Fruit fly (Drosophila melanogaster) whole organism, embryonic: Measurements from ENCODE around the gene cv-c.

ENCODE experiments used
- B-H2 ChIP-seq: fragments of 200-800 bp; sonication (Bioruptor generic); optimal IDR thresholded peaks from 2 replicates; lab custom pipeline; 2018; ENCODE audit warnings: missing biosample characterization, mild to moderate bottlenecking, missing genetic modification characterization
- CG10147 ChIP-seq: fragments of 200-800 bp; sonication (Bioruptor generic); optimal IDR thresholded peaks from 2 replicates; lab custom pipeline; 2019; ENCODE audit warnings: missing biosample characterization, mild to moderate bottlenecking, missing genetic modification characterization, moderate library complexity
- CG10565 ChIP-seq: fragments of 200-800 bp; sonication (Bioruptor generic); optimal IDR thresholded peaks from 3 replicates; lab custom pipeline; 2016; ENCODE audit warnings: missing biosample characterization, mild to moderate bottlenecking, missing genetic modification characterization
- CG11695 ChIP-seq: fragments of 200-800 bp; sonication (Bioruptor generic); IDR thresholded peaks from 3 replicates; pipeline ENCODE4 v1.3.6; 2022; ENCODE audit warnings: missing biosample characterization, missing genetic modification characterization
- CG12942 ChIP-seq: fragments of 200-800 bp; sonication (Bioruptor generic); optimal IDR thresholded peaks from 3 replicates; lab custom pipeline; 2016; ENCODE audit warnings: missing biosample characterization, missing genetic modification characterization
- CG13624 ChIP-seq: fragments of 200-800 bp; sonication (Bioruptor generic); optimal IDR thresholded peaks from 2 replicates; lab custom pipeline; 2016; ENCODE audit warnings: missing biosample characterization, missing genetic modification characterization
- CG1529 ChIP-seq: fragments of 200-800 bp; sonication (Bioruptor generic); optimal IDR thresholded peaks from 3 replicates; lab custom pipeline; 2018; ENCODE audit warnings: missing biosample characterization, missing genetic modification characterization
- CG15514 ChIP-seq: fragments of 200-800 bp; sonication (Bioruptor generic); optimal IDR thresholded peaks from 3 replicates; lab custom pipeline; 2017; ENCODE audit warnings: missing biosample characterization, missing genetic modification characterization, mild to moderate bottlenecking, moderate library complexity, missing genetic modification reagents
- CG2202 ChIP-seq: fragments of 200-800 bp; sonication (Bioruptor generic); optimal IDR thresholded peaks from 2 replicates; lab custom pipeline; 2018; ENCODE audit warnings: missing biosample characterization, mild to moderate bottlenecking, missing genetic modification characterization
- CG3065 ChIP-seq: fragments of 200-800 bp; sonication (Bioruptor generic); optimal IDR thresholded peaks from 2 replicates; lab custom pipeline; 2016; ENCODE audit warnings: missing biosample characterization, missing genetic modification characterization
- CG33557 ChIP-seq: fragments of 200-800 bp; sonication (Bioruptor generic); optimal IDR thresholded peaks from 2 replicates; lab custom pipeline; 2019; ENCODE audit warnings: missing biosample characterization, mild to moderate bottlenecking, missing genetic modification characterization, moderate library complexity
- CG5245 ChIP-seq: fragments of 200-800 bp; sonication (Bioruptor generic); optimal IDR thresholded peaks from 3 replicates; lab custom pipeline; 2016; ENCODE audit warnings: missing biosample characterization, missing genetic modification characterization
- CG7963 ChIP-seq: fragments of 200-800 bp; sonication (Bioruptor generic); IDR thresholded peaks from 3 replicates; pipeline ENCODE4 v1.3.6; 2022; ENCODE audit warnings: missing biosample characterization, missing genetic modification characterization; ENCODE audit not compliant: partially characterized antibody
- CG8290 ChIP-seq, 3 experiments: fragments of 200-800 bp; sonication (Bioruptor generic); optimal IDR thresholded peaks; 2 replicates each; lab custom pipeline; 2016 to 2019; ENCODE audit warnings: missing biosample characterization in 3 of 3, missing genetic modification characterization in 3 of 3, mild to moderate bottlenecking in 2 of 3, moderate library complexity in 1 of 3
- CG8944 ChIP-seq: fragments of 200-800 bp; sonication (Bioruptor generic); optimal IDR thresholded peaks from 3 replicates; lab custom pipeline; 2016; ENCODE audit warnings: missing biosample characterization, missing genetic modification characterization
- CG9727 ChIP-seq: fragments of 200-800 bp; sonication (Bioruptor generic); optimal IDR thresholded peaks from 3 replicates; lab custom pipeline; 2017; ENCODE audit warnings: missing biosample characterization, mild to moderate bottlenecking, missing genetic modification characterization
- CG9797 ChIP-seq: fragments of 200-800 bp; sonication (Bioruptor generic); optimal IDR thresholded peaks from 3 replicates; lab custom pipeline; 2018; ENCODE audit warnings: missing biosample characterization, mild to moderate bottlenecking, missing genetic modification characterization
- CHES-1-like ChIP-seq: fragments of 200-800 bp; sonication (Bioruptor generic); optimal IDR thresholded peaks from 2 replicates; lab custom pipeline; 2016; ENCODE audit warnings: missing biosample characterization, missing genetic modification characterization
- Camta ChIP-seq: fragments of 200-800 bp; sonication (Bioruptor generic); optimal IDR thresholded peaks from 2 replicates; lab custom pipeline; 2016; ENCODE audit warnings: missing biosample characterization, missing genetic modification characterization
- Dbx ChIP-seq: fragments of 200-800 bp; sonication (Bioruptor generic); IDR thresholded peaks from 3 replicates; pipeline ENCODE4 v1.3.6; 2022; ENCODE audit warnings: missing biosample characterization, missing genetic modification characterization
- Dfd ChIP-seq, 2 experiments: fragments of >200 bp; optimal IDR thresholded peaks; 2 replicates each; lab custom pipeline; 2017; ENCODE audit warnings: missing biosample characterization in 2 of 2, missing genetic modification characterization in 2 of 2
- Doc2 ChIP-seq: fragments of 200-800 bp; sonication (Bioruptor generic); IDR thresholded peaks from 2 replicates; pipeline ENCODE4 v1.3.6; 2022; ENCODE audit warnings: missing biosample characterization, missing genetic modification characterization
- Dp ChIP-seq: fragments of 200-800 bp; sonication (Bioruptor generic); optimal IDR thresholded peaks from 2 replicates; lab custom pipeline; 2018; ENCODE audit warnings: missing biosample characterization, mild to moderate bottlenecking, missing genetic modification characterization, moderate library complexity
- E2f1 ChIP-seq: fragments of 200-800 bp; sonication (Bioruptor generic); IDR thresholded peaks from 2 replicates; pipeline ENCODE4 v1.3.6; 2022; ENCODE audit warnings: missing biosample characterization, missing genetic modification characterization
- HLH54F ChIP-seq: fragments of 200-800 bp; sonication (Bioruptor generic); optimal IDR thresholded peaks from 3 replicates; lab custom pipeline; 2016; ENCODE audit warnings: missing biosample characterization, missing genetic modification characterization
- Hey ChIP-seq: fragments of 200-800 bp; sonication (Bioruptor generic); optimal IDR thresholded peaks from 3 replicates; lab custom pipeline; 2018; ENCODE audit warnings: missing biosample characterization, mild to moderate bottlenecking, missing genetic modification characterization
- HmgD ChIP-seq: fragments of 200-800 bp; sonication (Bioruptor generic); optimal IDR thresholded peaks from 3 replicates; lab custom pipeline; 2016; ENCODE audit warnings: missing biosample characterization, missing genetic modification characterization
- NFAT ChIP-seq: fragments of 200-800 bp; sonication (Bioruptor generic); IDR thresholded peaks from 2 replicates; pipeline ENCODE4 v1.3.6; 2022; ENCODE audit warnings: missing biosample characterization, missing genetic modification characterization
- NK7.1 ChIP-seq: fragments of 200-800 bp; sonication (Bioruptor generic); optimal IDR thresholded peaks from 3 replicates; lab custom pipeline; 2016; ENCODE audit warnings: missing biosample characterization, missing genetic modification characterization
- Rfx ChIP-seq: fragments of 200-800 bp; sonication (Bioruptor generic); IDR thresholded peaks from 2 replicates; pipeline ENCODE4 v1.3.6; 2022; ENCODE audit warnings: missing biosample characterization, missing genetic modification characterization
- Spps ChIP-seq: fragments of 200-800 bp; sonication (Bioruptor generic); optimal IDR thresholded peaks from 2 replicates; lab custom pipeline; 2018; ENCODE audit warnings: missing biosample characterization, mild to moderate bottlenecking, missing genetic modification characterization
- Taf1 ChIP-seq: fragments of 200-800 bp; sonication (Bioruptor generic); IDR thresholded peaks from 2 replicates; pipeline ENCODE4 v1.3.6; 2022; ENCODE audit warnings: missing biosample characterization, missing genetic modification characterization
- Xbp1 ChIP-seq: fragments of 200-800 bp; sonication (Bioruptor generic); optimal IDR thresholded peaks from 3 replicates; lab custom pipeline; 2016; ENCODE audit warnings: missing biosample characterization, mild to moderate bottlenecking, missing genetic modification characterization
- YL-1 ChIP-seq: fragments of 200-800 bp; sonication (Bioruptor generic); optimal IDR thresholded peaks from 3 replicates; lab custom pipeline; 2017; ENCODE audit warnings: missing biosample characterization, mild to moderate bottlenecking, missing genetic modification characterization
- al ChIP-seq: fragments of 200-800 bp; sonication (Bioruptor generic); IDR thresholded peaks from 2 replicates; pipeline ENCODE4 v1.3.6; 2022; ENCODE audit warnings: missing biosample characterization, missing genetic modification characterization
- ash1 ChIP-seq: fragments of 200-800 bp; sonication (Bioruptor generic); optimal IDR thresholded peaks from 2 replicates; lab custom pipeline; 2018; ENCODE audit warnings: missing biosample characterization, mild to moderate bottlenecking, missing genetic modification characterization
- btn ChIP-seq: fragments of 200-800 bp; sonication (Bioruptor generic); optimal IDR thresholded peaks from 2 replicates; lab custom pipeline; 2016; ENCODE audit warnings: missing biosample characterization, missing genetic modification characterization
- cwo ChIP-seq: fragments of 200-800 bp; sonication (Bioruptor generic); optimal IDR thresholded peaks from 3 replicates; lab custom pipeline; 2017; ENCODE audit warnings: missing biosample characterization, missing genetic modification characterization, mild to moderate bottlenecking, moderate library complexity, missing genetic modification reagents
- fu2 ChIP-seq: fragments of 200-800 bp; sonication (Bioruptor generic); optimal IDR thresholded peaks from 2 replicates; lab custom pipeline; 2016; ENCODE audit warnings: missing biosample characterization, missing genetic modification characterization
- gcm2 ChIP-seq: fragments of 200-800 bp; sonication (Bioruptor generic); optimal IDR thresholded peaks from 2 replicates; lab custom pipeline; 2016; ENCODE audit warnings: missing biosample characterization, missing genetic modification characterization
- grn ChIP-seq: fragments of 200-800 bp; sonication (Bioruptor generic); optimal IDR thresholded peaks from 3 replicates; lab custom pipeline; 2017; ENCODE audit warnings: missing biosample characterization, missing genetic modification characterization
- gsb-n ChIP-seq: fragments of 200-800 bp; sonication (Bioruptor generic); optimal IDR thresholded peaks from 3 replicates; lab custom pipeline; 2018; ENCODE audit warnings: missing biosample characterization, mild to moderate bottlenecking, missing genetic modification characterization
- insv ChIP-seq, 2 experiments: fragments of 200-800 bp; sonication (Bioruptor generic); optimal IDR thresholded peaks; 3 replicates each; lab custom pipeline; 2016 to 2018; ENCODE audit warnings: missing biosample characterization in 2 of 2, missing genetic modification characterization in 2 of 2
- jing ChIP-seq: fragments of 200-800 bp; sonication (Bioruptor generic); optimal IDR thresholded peaks from 2 replicates; lab custom pipeline; 2018; ENCODE audit warnings: missing biosample characterization, mild to moderate bottlenecking, missing genetic modification characterization
- kay ChIP-seq: fragments of 200-800 bp; sonication (Bioruptor generic); optimal IDR thresholded peaks from 2 replicates; lab custom pipeline; 2016; ENCODE audit warnings: missing biosample characterization, missing genetic modification characterization
- kni ChIP-seq: fragments of 200-800 bp; sonication (Bioruptor generic); optimal IDR thresholded peaks from 3 replicates; lab custom pipeline; 2017; ENCODE audit warnings: mild to moderate bottlenecking, missing biosample characterization, missing genetic modification reagents, missing genetic modification characterization
- org-1 ChIP-seq: fragments of 200-800 bp; sonication (Bioruptor generic); optimal IDR thresholded peaks from 2 replicates; lab custom pipeline; 2017; ENCODE audit warnings: missing biosample characterization, missing genetic modification characterization
- p53 ChIP-seq: fragments of 200-800 bp; sonication (Bioruptor generic); optimal IDR thresholded peaks from 2 replicates; lab custom pipeline; 2016; ENCODE audit warnings: missing biosample characterization, missing genetic modification characterization
- pho ChIP-seq: fragments of 200-800 bp; sonication (Bioruptor generic); optimal IDR thresholded peaks from 2 replicates; lab custom pipeline; 2016; ENCODE audit warnings: missing biosample characterization, missing genetic modification characterization
- slou ChIP-seq: fragments of 200-800 bp; sonication (Bioruptor generic); optimal IDR thresholded peaks from 3 replicates; lab custom pipeline; 2016; ENCODE audit warnings: missing biosample characterization, missing genetic modification characterization
- twi ChIP-seq: fragments of 200-800 bp; optimal IDR thresholded peaks from 2 replicates; lab custom pipeline; 2019; ENCODE audit warnings: missing biosample characterization, mild to moderate bottlenecking, missing genetic modification characterization, moderate library complexity
- yki ChIP-seq: fragments of >200 bp; optimal IDR thresholded peaks from 3 replicates; lab custom pipeline; 2018

cv-c gene

DNA sequence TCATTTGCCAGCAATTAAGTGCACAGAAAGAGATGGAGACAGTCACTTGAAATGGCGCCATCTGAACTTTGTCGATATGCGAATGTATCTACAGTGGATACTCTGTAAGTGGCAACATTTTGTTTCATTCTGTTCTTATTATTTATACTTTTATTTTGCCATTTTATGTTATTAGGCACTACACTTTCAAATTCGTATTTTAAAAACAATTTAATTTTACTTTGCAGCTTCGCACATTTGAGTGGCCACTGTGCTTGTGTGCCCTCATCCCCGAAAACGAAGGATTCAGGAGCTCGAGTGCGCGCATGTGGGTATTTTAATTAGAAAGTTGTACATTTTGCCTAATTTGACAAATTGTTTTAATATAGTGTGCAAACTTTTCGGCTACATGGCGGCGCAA is 124.1 kb downstream of the cv-c start (continued):
- TF ChIP-seq insv (GFP tag; optimal IDR thresholded peaks at IDR 0.05; lab: Kevin White, UChicago) (no peak), Rfx (GFP tag; lab: Robert Waterston, UW) (peak; percentile 40; the same call in 1 of the 2 replicates), grn (GFP tag; lab: Kevin White, UChicago) (no peak), slou (GFP tag; lab: Kevin White, UChicago) (no peak), HLH54F (GFP tag; lab: Kevin White, UChicago) (no peak), ash1 (GFP tag; lab: Kevin White, UChicago) (no peak), Dfd (GFP tag; optimal IDR thresholded peaks at IDR 0.05; lab: Kevin White, UChicago) (no peak), Taf1 (GFP tag; lab: Robert Waterston, UW) (no peak), jing (GFP tag; lab: Kevin White, UChicago) (no peak), CHES-1-like (GFP tag; lab: Kevin White, UChicago) (no peak), CG33557 (GFP tag; lab: Kevin White, UChicago) (no peak), CG10147 (GFP tag; lab: Kevin White, UChicago) (peak; percentile 20), CG9727 (peak; percentile 49), CG10565 (GFP tag; lab: Kevin White, UChicago) (no peak), Xbp1 (GFP tag; lab: Kevin White, UChicago) (peak; percentile 36), CG2202 (tag; lab: Kevin White, UChicago) (no peak), Dp (no peak), btn (GFP tag; lab: Kevin White, UChicago) (no peak), CG3065 (GFP tag; lab: Kevin White, UChicago) (no peak), gsb-n (tag; lab: Kevin White, UChicago) (peak; percentile 13), Hey (tag; lab: Kevin White, UChicago) (no peak), al (GFP tag; lab: Robert Waterston, UW) (peak; percentile 15; the same call in 1 of the 2 replicates), pho (GFP tag; lab: Kevin White, UChicago) (peak; percentile 4), gcm2 (GFP tag; lab: Kevin White, UChicago) (no peak), fu2 (GFP tag; lab: Kevin White, UChicago) (no peak), E2f1 (GFP tag; lab: Robert Waterston, UW) (peak; percentile 28; the same call in 1 of the 2 replicates), Doc2 (GFP tag; lab: Robert Waterston, UW) (no peak), NK7.1 (GFP tag; lab: Kevin White, UChicago) (peak; percentile 16), CG7963 (GFP tag; lab: Robert Waterston, UW) (no peak), Dbx (peak; percentile 65; the same call in 2 of the 3 replicates), CG8944 (GFP tag; lab: Kevin White, UChicago) (no peak), kay (GFP tag; lab: Kevin White, UChicago) (no peak), CG1529 (GFP tag; lab: Kevin White, UChicago) (no peak), YL-1 (no peak), CG9797 (GFP tag; lab: Kevin White, UChicago) (no peak), CG12942 (GFP tag; lab: Kevin White, UChicago) (no peak), org-1 (no peak), CG8290 (GFP tag; optimal IDR thresholded peaks at IDR 0.05; lab: Kevin White, UChicago) (no peak), CG8290 (tag; optimal IDR thresholded peaks at IDR 0.05; lab: Kevin White, UChicago) (peak in 1 of 2 experiments; percentile 42), CG5245 (peak; percentile 39), yki (no peak), Spps (no peak), cwo (peak; percentile 21), CG11695 (GFP tag; lab: Robert Waterston, UW) (0 out of 3 replicates have a peak, but pooled peaks have one; percentile 25), kni (no peak), Camta (GFP tag; lab: Kevin White, UChicago) (no peak), CG13624 (GFP tag; lab: Kevin White, UChicago) (peak; percentile 8), p53 (GFP tag; lab: Kevin White, UChicago) (no peak), B-H2 (GFP tag; lab: Kevin White, UChicago) (no peak), twi (tag; lab: Kevin White, UChicago) (no peak), HmgD (GFP tag; lab: Kevin White, UChicago) (no peak), CG15514 (GFP tag; lab: Kevin White, UChicago) (no peak), NFAT (GFP tag; lab: Robert Waterston, UW) (no peak)
